Worm (Caenorhabditis elegans): ENCODE measurements around the gene srw-85.

The srw-85 gene

ce11 chrV:19431036-19431435 lies at the start of gene srw-85:
TSS of gene srw-85 (minus strand) at chrV:19431136.
- no peak for TF ChIP-seq ztf-4 (tag; optimal IDR thresholded peaks at IDR 0.05)

ce11 chrV:19477852-19478251 lies 46.9 kb upstream of the srw-85 start, which contains the start of gene Y43F8B.9:
TSS of gene Y43F8B.9 (plus strand) at chrV:19478152.
- TF ChIP-seq fos-1 (tag; optimal IDR thresholded peaks at IDR 0.05) (no peak), unc-62 (GFP tag; optimal IDR thresholded peaks at IDR 0.05) (no peak), fkh-2 (tag; optimal IDR thresholded peaks at IDR 0.05) (no peak), ceh-28 (tag; optimal IDR thresholded peaks at IDR 0.05) (no peak), tbx-2 (tag; optimal IDR thresholded peaks at IDR 0.05) (no peak), nhr-67 (tag; optimal IDR thresholded peaks at IDR 0.05) (no peak), skn-1 (tag; optimal IDR thresholded peaks at IDR 0.05) (no peak), pqm-1 (tag; optimal IDR thresholded peaks at IDR 0.05) (no peak), ZK546.5 (tag; optimal IDR thresholded peaks at IDR 0.05) (no peak), fkh-10 (GFP tag; optimal IDR thresholded peaks at IDR 0.05) (no peak), nhr-43 (tag; optimal IDR thresholded peaks at IDR 0.05; ENCODE audit: poor library complexity, severe bottlenecking) (no peak), hmg-11 (tag; optimal IDR thresholded peaks at IDR 0.05) (no peak)

- TF ChIP-seq tbx-2 (tag; optimal IDR thresholded peaks at IDR 0.05) (no peak), lsy-12 (tag; optimal IDR thresholded peaks at IDR 0.05) (no peak)
Measured at ce11 chrV:19477302-19477701, 46.4 kb upstream of the srw-85 start.

ce11 chrV:19473842-19474514 lies 43.0 kb upstream of the srw-85 start, which contains the start of gene Y43F8B.10:
TSS of gene Y43F8B.10 (plus strand) at chrV:19474464.
- no peak for TF ChIP-seq eor-1 (tag; optimal IDR thresholded peaks at IDR 0.05)
- TF ChIP-seq nfya-1 (tag; optimal IDR thresholded peaks at IDR 0.05; ENCODE audit: insufficient read depth): peak; percentile 9

ce11 chrV:19470385-19470784 lies 39.4 kb upstream of the srw-85 start, which contains the start of gene Y43F8B.11:
TSS of gene Y43F8B.11 (plus strand) at chrV:19470685.
- no peak for TF ChIP-seq ama-1 (optimal IDR thresholded peaks at IDR 0.05)
- no peak for TF ChIP-seq sea-2 (GFP tag; optimal IDR thresholded peaks at IDR 0.05)
- TF ChIP-seq lin-15B (tag; optimal IDR thresholded peaks at IDR 0.05): no peak
- TF ChIP-seq ztf-4 (tag; optimal IDR thresholded peaks at IDR 0.05): no peak
- no peak for TF ChIP-seq egl-5 (tag; optimal IDR thresholded peaks at IDR 0.05)
- no peak for TF ChIP-seq ZK546.5 (tag; optimal IDR thresholded peaks at IDR 0.05)
- TF ChIP-seq elt-3 (tag; optimal IDR thresholded peaks at IDR 0.05): no peak
- no peak for TF ChIP-seq R02D3.7 (tag; optimal IDR thresholded peaks at IDR 0.05)

- TF ChIP-seq R02D3.7 (tag; optimal IDR thresholded peaks at IDR 0.05) (no peak), sea-2 (GFP tag; optimal IDR thresholded peaks at IDR 0.05) (no peak), pqm-1 (tag; optimal IDR thresholded peaks at IDR 0.05) (no peak), ceh-16 (tag; optimal IDR thresholded peaks at IDR 0.05) (no peak), aly-2 (tag; optimal IDR thresholded peaks at IDR 0.05) (no peak), nhr-67 (tag; optimal IDR thresholded peaks at IDR 0.05) (no peak), nhr-23 (tag; optimal IDR thresholded peaks at IDR 0.05) (no peak), pha-4 (tag; optimal IDR thresholded peaks at IDR 0.05) (no peak), fkh-2 (tag; optimal IDR thresholded peaks at IDR 0.05) (no peak), nhr-12 (tag; optimal IDR thresholded peaks at IDR 0.05) (no peak), tbx-2 (tag; optimal IDR thresholded peaks at IDR 0.05) (no peak), nhr-25 (tag; optimal IDR thresholded peaks at IDR 0.05) (no peak), lin-39 (tag; optimal IDR thresholded peaks at IDR 0.05) (no peak), eor-1 (tag; optimal IDR thresholded peaks at IDR 0.05) (no peak), ama-1 (optimal IDR thresholded peaks at IDR 0.05) (no peak), elt-1 (tag; optimal IDR thresholded peaks at IDR 0.05) (no peak), egl-5 (tag; optimal IDR thresholded peaks at IDR 0.05) (no peak), fos-1 (tag; optimal IDR thresholded peaks at IDR 0.05) (no peak), elt-3 (tag; optimal IDR thresholded peaks at IDR 0.05) (no peak)
Measured at ce11 chrV:19468083-19468482, 37.1 kb upstream of the srw-85 start, which contains the start of gene Y43F8B.12. TSS of gene Y43F8B.12 (plus strand) at chrV:19468383.

Measured in whole organism, L3 larva.